Worm (Caenorhabditis elegans): ENCODE results near the gene col-117.

DNA sequence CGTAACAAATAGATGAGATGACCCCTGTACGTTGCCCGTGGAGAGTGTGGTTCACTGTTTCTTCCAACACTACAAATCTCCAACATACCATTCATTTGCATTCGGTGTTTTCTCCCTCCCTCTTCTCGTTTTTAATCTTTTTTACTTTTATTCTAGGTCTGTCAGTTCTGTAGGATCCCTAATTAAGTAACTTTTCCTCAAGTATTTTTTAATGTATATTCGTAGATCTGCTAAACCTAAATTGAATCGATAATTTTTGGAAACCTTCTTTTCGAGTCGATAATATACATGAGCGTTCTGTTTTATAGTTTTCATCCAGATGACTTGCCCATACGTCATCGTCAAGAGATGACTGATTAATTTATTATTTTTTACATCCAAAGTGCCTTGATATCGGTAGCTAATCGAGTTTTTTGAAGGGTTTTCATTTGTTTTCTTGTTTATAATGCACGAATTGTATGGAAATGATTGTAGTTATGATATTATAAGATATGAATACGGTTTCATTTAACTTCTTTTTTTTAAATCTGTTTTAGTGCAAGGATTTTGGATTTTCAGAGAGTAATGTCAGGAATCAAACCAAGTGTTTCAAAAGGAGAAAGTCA lies 16.3 kb upstream of the col-117 start, which contains the start of the genes T28C6.11 and T11B7.1:
- no peak for TF ChIP-seq unc-62 (GFP tag; optimal IDR thresholded peaks at IDR 0.05)
- TF ChIP-seq efl-3 (GFP tag; optimal IDR thresholded peaks at IDR 0.05) = no peak
- no peak for TF ChIP-seq ama-1 (optimal IDR thresholded peaks at IDR 0.05)
- TF ChIP-seq aha-1 (tag; optimal IDR thresholded peaks at IDR 0.05) = no peak
- no peak for TF ChIP-seq hpl-2 (GFP tag; optimal IDR thresholded peaks at IDR 0.05)
- no peak for TF ChIP-seq egl-13 (tag; optimal IDR thresholded peaks at IDR 0.05)
- no peak for TF ChIP-seq pag-3 (tag; optimal IDR thresholded peaks at IDR 0.05; ENCODE audit: borderline replicate concordance, insufficient read depth)
- no peak for TF ChIP-seq nhr-77 (tag; optimal IDR thresholded peaks at IDR 0.05)

Measured in whole organism, L1 larva.